Worm (Caenorhabditis elegans): Measurements from ENCODE around the gene daao-1.

Gene daao-1

ce11 chrIV:2663953-2664900, 50.2 kb downstream of the daao-1 start, which contains the start of gene Y69A2AR.31 (continued):
- no peak for TF ChIP-seq hlh-4 (tag; optimal IDR thresholded peaks at IDR 0.05)
- TF ChIP-seq nhr-28 (tag; optimal IDR thresholded peaks at IDR 0.05), result no peak
- TF ChIP-seq nhr-84 (tag; optimal IDR thresholded peaks at IDR 0.05), result no peak
- TF ChIP-seq lin-35 (GFP tag; optimal IDR thresholded peaks at IDR 0.05), result peak in 1 of 2 experiments; percentile 33
- no peak for TF ChIP-seq mab-9 (GFP tag; IDR thresholded peaks at IDR 0.05)
- TF ChIP-seq lsy-2 (tag; optimal IDR thresholded peaks at IDR 0.05), result peak; percentile 31 to 55
- no peak for TF ChIP-seq zag-1 (tag; optimal IDR thresholded peaks at IDR 0.05)
- TF ChIP-seq elt-2 (tag; optimal IDR thresholded peaks at IDR 0.05), result no peak
- TF ChIP-seq ama-1 (optimal IDR thresholded peaks at IDR 0.05), result no peak
- TF ChIP-seq lin-13 (GFP tag; optimal IDR thresholded peaks at IDR 0.05), result no peak
- no peak for TF ChIP-seq C16A3.4 (tag; optimal IDR thresholded peaks at IDR 0.05)
- no peak for TF ChIP-seq lin-15B (tag; optimal IDR thresholded peaks at IDR 0.05)
- no peak for TF ChIP-seq irx-1 (tag; optimal IDR thresholded peaks at IDR 0.05)
- no peak for TF ChIP-seq egl-27 (tag; optimal IDR thresholded peaks at IDR 0.05)

DNA sequence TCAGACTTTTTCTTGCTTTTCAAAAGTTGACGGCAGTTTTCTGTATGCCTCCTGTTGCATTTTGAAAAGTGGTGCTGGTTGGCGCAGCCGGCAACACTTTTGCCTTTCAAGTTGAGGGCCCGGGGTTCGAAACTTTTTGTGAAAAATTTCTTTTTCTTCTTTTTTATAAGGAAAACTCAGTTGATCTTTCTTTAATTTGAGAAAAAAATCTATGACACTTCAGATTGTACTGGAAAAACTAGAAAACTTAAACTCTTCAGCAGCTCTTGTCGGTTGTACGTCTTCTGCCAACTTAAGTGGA, 50.9 kb downstream of the daao-1 start:
- TF ChIP-seq efl-1 (optimal IDR thresholded peaks at IDR 0.05) (no peak), efl-1 (GFP tag; optimal IDR thresholded peaks at IDR 0.05 in 1 of 2) (peak in 1 of 2 experiments; percentile 58), nhr-12 (tag; optimal IDR thresholded peaks at IDR 0.05) (no peak), ceh-90 (tag; optimal IDR thresholded peaks at IDR 0.05) (no peak), sptf-1 (tag; optimal IDR thresholded peaks at IDR 0.05) (no peak), C04F5.9 (tag; optimal IDR thresholded peaks at IDR 0.05) (no peak)

- TF ChIP-seq nhr-71 (tag; optimal IDR thresholded peaks at IDR 0.05), result peak; percentile 74
- no peak for TF ChIP-seq C34B4.2 (tag; optimal IDR thresholded peaks at IDR 0.05)
- no peak for TF ChIP-seq lin-13 (GFP tag; optimal IDR thresholded peaks at IDR 0.05)
- peak; percentile 25 for TF ChIP-seq dsc-1 (tag; optimal IDR thresholded peaks at IDR 0.05)
- no peak for TF ChIP-seq unc-130 (tag; optimal IDR thresholded peaks at IDR 0.05)
- no peak for TF ChIP-seq dpl-1 (GFP tag; optimal IDR thresholded peaks at IDR 0.05)
- TF ChIP-seq skn-1 (tag; optimal IDR thresholded peaks at IDR 0.05), result no peak
- peak; percentile 16 for TF ChIP-seq swsn-7 (tag; optimal IDR thresholded peaks at IDR 0.05)
- 0 out of 2 replicates have a peak, but pooled peaks have one; percentile 40 for TF ChIP-seq unc-98 (GFP tag; IDR thresholded peaks at IDR 0.05)
- TF ChIP-seq rnt-1 (tag; optimal IDR thresholded peaks at IDR 0.05), result peak; percentile 54
- TF ChIP-seq mdl-1 (tag; optimal IDR thresholded peaks at IDR 0.05), result peak in 1 of 2 experiments; percentile 29
- TF ChIP-seq C16A3.4 (tag; optimal IDR thresholded peaks at IDR 0.05), result no peak
- peak; percentile 99 for TF ChIP-seq pag-3 (tag; optimal IDR thresholded peaks at IDR 0.05; ENCODE audit: borderline replicate concordance, insufficient read depth)
- TF ChIP-seq efl-1 (optimal IDR thresholded peaks at IDR 0.05), result peak in 1 of 2 experiments; percentile 23
- peak; percentile 4 to 64 for TF ChIP-seq efl-1 (GFP tag; optimal IDR thresholded peaks at IDR 0.05 in 1 of 2)
- TF ChIP-seq lsy-2 (tag; optimal IDR thresholded peaks at IDR 0.05), result peak in 1 of 2 experiments; percentile 59
- no peak for TF ChIP-seq nhr-90 (tag; optimal IDR thresholded peaks at IDR 0.05; ENCODE audit: poor library complexity)
- peak; percentile 31 for TF ChIP-seq nhr-20 (tag; optimal IDR thresholded peaks at IDR 0.05)
- no peak for TF ChIP-seq sup-37 (GFP tag; optimal IDR thresholded peaks at IDR 0.05)
- TF ChIP-seq snu-23 (GFP tag; optimal IDR thresholded peaks at IDR 0.05), result peak; percentile 30
- peak; percentile 79 for TF ChIP-seq lin-14 (GFP tag; optimal IDR thresholded peaks at IDR 0.05)
These were observed 51.5 kb downstream of the daao-1 start for ce11 chrIV:2665388-2665978.
